Worm (Caenorhabditis elegans) whole organism, L3 larva: ENCODE measurements around the gene F21C10.18.

Experiments
- ama-1 ChIP-seq: fragments of 150-350 bp; optimal IDR thresholded peaks from 2 replicates; lab custom pipeline; 2018
- ceh-82 ChIP-seq: fragments of 150-350 bp; optimal IDR thresholded peaks from 2 replicates; lab custom pipeline; 2014; ENCODE audit warnings: missing biosample characterization, missing genetic modification characterization
- mdl-1 ChIP-seq: fragments of 150-350 bp; optimal IDR thresholded peaks from 2 replicates; lab custom pipeline; 2014; ENCODE audit warnings: missing biosample characterization, missing genetic modification characterization
- nhr-11 ChIP-seq: fragments of 150-350 bp; optimal IDR thresholded peaks from 2 replicates; lab custom pipeline; 2014; ENCODE audit warnings: missing biosample characterization, missing genetic modification characterization
- nhr-76 ChIP-seq: fragments of 150-350 bp; sonication (generic microtip); optimal IDR thresholded peaks from 5 replicates; lab custom pipeline; 2014; ENCODE audit warnings: missing biosample characterization, missing genetic modification characterization
- unc-39 ChIP-seq: sonication (generic microtip); optimal IDR thresholded peaks from 4 replicates; lab custom pipeline; 2017; ENCODE audit warnings: missing biosample characterization, missing genetic modification characterization

DNA sequence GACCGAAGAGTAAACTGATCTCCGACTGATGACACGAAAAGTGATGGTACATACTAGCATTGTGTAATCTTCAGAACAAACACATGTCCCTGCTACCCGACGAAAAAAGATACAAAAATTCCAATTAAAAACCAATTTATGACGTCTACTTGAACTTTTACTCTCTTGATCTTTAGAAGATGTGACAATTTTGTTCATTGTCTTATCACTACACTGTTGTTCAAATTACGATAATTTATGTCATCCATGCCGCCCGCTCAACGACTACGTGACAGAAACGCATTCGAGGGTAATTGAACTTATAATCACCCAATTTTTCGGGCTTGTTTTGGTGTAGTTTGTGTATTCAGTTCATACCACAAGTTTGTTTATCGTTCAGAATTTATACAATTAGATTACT, 35.6 kb downstream of the F21C10.18 start:
- TF ChIP-seq nhr-11 (tag; lab: Kevin White, UChicago) (no peak), mdl-1 (tag; lab: Kevin White, UChicago) (no peak), ceh-82 (tag; lab: Kevin White, UChicago) (no peak), nhr-76 (tag; lab: Kevin White, UChicago) (no peak), unc-39 (tag; lab: Kevin White, UChicago) (no peak), ama-1 (no peak)
